4 fruit fly cellular contexts compared by ENCODE assay signal in the genomic region with DNA sequence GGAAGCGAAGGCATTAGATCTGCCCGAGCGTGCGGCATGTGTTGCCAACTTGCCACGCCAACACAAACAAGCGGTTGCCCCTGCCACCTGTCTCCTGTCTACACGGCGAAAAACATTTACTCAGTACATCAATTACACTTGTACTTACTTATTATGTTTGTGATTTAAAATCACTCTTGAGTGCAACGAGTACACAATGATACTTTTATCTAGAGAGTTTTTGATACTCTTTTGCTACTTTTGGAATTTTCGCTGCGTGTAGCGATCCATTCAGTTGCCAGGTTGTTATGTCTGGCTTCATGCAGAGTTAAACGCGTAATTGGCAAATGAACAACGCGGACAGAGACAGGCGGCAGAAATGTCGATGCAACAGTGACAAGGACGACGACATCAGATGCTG.
A peak's percentile ranks its signal among the peaks of the same experiment; 100 is the strongest.
TF ChIP-seq lines count a peak whose summit lies in the region.

No protein-coding gene starts in this region.

- no peak for TF ChIP-seq CTCF in whole organism, embryonic (GFP tag; optimal IDR thresholded peaks at IDR 0.05; lab: Kevin White, UChicago)

TF ChIP-seq in whole organism, embryonic, 481 proteins besides CTCF, POLR2A, EP300 and RAD21 (continues in another document):
- no peak for TF ChIP-seq Nf-YA (GFP tag; IDR thresholded peaks at IDR 0.05; lab: Robert Waterston, UW)
- TF ChIP-seq tgo (GFP tag; IDR thresholded peaks at IDR 0.05; lab: Robert Waterston, UW): no peak
- no peak for TF ChIP-seq hb (GFP tag; IDR thresholded peaks at IDR 0.05; lab: Robert Waterston, UW; ENCODE audit: partially characterized antibody)
- peak; percentile 33 for TF ChIP-seq CG2712 (tag; optimal IDR thresholded peaks at IDR 0.05; lab: Kevin White, UChicago)
- TF ChIP-seq az2 (GFP tag; optimal IDR thresholded peaks at IDR 0.05; lab: Kevin White, UChicago): peak; percentile 0
- no peak for TF ChIP-seq hkb (optimal IDR thresholded peaks at IDR 0.05; lab: Kevin White, UChicago)
- 0 out of 2 replicates have a peak, but pooled peaks have one; percentile 27 for TF ChIP-seq hkb (GFP tag; IDR thresholded peaks at IDR 0.05; lab: Robert Waterston, UW)
- TF ChIP-seq ind (GFP tag; optimal IDR thresholded peaks at IDR 0.05; lab: Kevin White, UChicago): peak; percentile 17
- peak; percentile 60; the same call in 1 of the 3 replicates for TF ChIP-seq ci (GFP tag; IDR thresholded peaks at IDR 0.05; lab: Robert Waterston, UW)
- TF ChIP-seq row (GFP tag; IDR thresholded peaks at IDR 0.05; lab: Robert Waterston, UW): peak; percentile 32; the same call in 2 of the 3 replicates
- peak in 1 of 2 experiments; percentile 9 for TF ChIP-seq Pdp1 (GFP tag; optimal IDR thresholded peaks at IDR 0.05; lab: Kevin White, UChicago)
- TF ChIP-seq gsb (GFP tag; IDR thresholded peaks at IDR 0.05; lab: Robert Waterston, UW): no peak
- TF ChIP-seq GATAe (GFP tag; conservative IDR thresholded peaks at IDR 0.05; lab: Robert Waterston, UW): no peak
- TF ChIP-seq dpn (GFP tag; optimal IDR thresholded peaks at IDR 0.05; lab: Kevin White, UChicago): peak in 1 of 2 experiments; percentile 9
- peak; percentile 8 for TF ChIP-seq tin (GFP tag; optimal IDR thresholded peaks at IDR 0.05; lab: Kevin White, UChicago)
- TF ChIP-seq pnt (GFP tag; optimal IDR thresholded peaks at IDR 0.05; lab: Kevin White, UChicago): peak; percentile 20
- peak; percentile 1 for TF ChIP-seq CG30403 (GFP tag; optimal IDR thresholded peaks at IDR 0.05; lab: Kevin White, UChicago)
- TF ChIP-seq CG15696 (tag; optimal IDR thresholded peaks at IDR 0.05; lab: Kevin White, UChicago): no peak
- no peak for TF ChIP-seq CG12104 (GFP tag; optimal IDR thresholded peaks at IDR 0.05; lab: Kevin White, UChicago)
- TF ChIP-seq CG17359 (tag; optimal IDR thresholded peaks at IDR 0.05; lab: Kevin White, UChicago): peak; percentile 15

TF ChIP-seq in whole organism, prepupa, 60 proteins besides CTCF, POLR2A, EP300 and RAD21 (continues in another document):
- peak; percentile 33 for TF ChIP-seq CG34406 (GFP tag; optimal IDR thresholded peaks at IDR 0.05; lab: Kevin White, UChicago)
- peak in 1 of 2 experiments; percentile 33 for TF ChIP-seq ss (GFP tag; optimal IDR thresholded peaks at IDR 0.05; lab: Kevin White, UChicago)
- TF ChIP-seq CG3032 (tag; optimal IDR thresholded peaks at IDR 0.05; lab: Kevin White, UChicago): peak; percentile 50
- TF ChIP-seq eg (GFP tag; IDR thresholded peaks at IDR 0.05; lab: Robert Waterston, UW): peak; percentile 89
- peak; percentile 12 for TF ChIP-seq Sox102F (GFP tag; optimal IDR thresholded peaks at IDR 0.05; lab: Kevin White, UChicago)
- TF ChIP-seq CG1621 (tag; optimal IDR thresholded peaks at IDR 0.05; lab: Kevin White, UChicago): peak; percentile 37
- peak; percentile 35 for TF ChIP-seq CG6792 (GFP tag; optimal IDR thresholded peaks at IDR 0.05; lab: Kevin White, UChicago)
- TF ChIP-seq spab (GFP tag; optimal IDR thresholded peaks at IDR 0.05; lab: Kevin White, UChicago): peak; percentile 29
- TF ChIP-seq achi (GFP tag; optimal IDR thresholded peaks at IDR 0.05; lab: Kevin White, UChicago): peak; percentile 69
- no peak for TF ChIP-seq CG8319 (GFP tag; optimal IDR thresholded peaks at IDR 0.05; lab: Kevin White, UChicago)
- TF ChIP-seq salr (GFP tag; optimal IDR thresholded peaks at IDR 0.05; lab: Kevin White, UChicago): peak; percentile 7 to 55
- peak; percentile 54 for TF ChIP-seq svp (GFP tag; lab: Kevin White, UChicago)
- TF ChIP-seq fd85E (GFP tag; optimal IDR thresholded peaks at IDR 0.05; lab: Kevin White, UChicago): no peak
- TF ChIP-seq vri (GFP tag; optimal IDR thresholded peaks at IDR 0.05; lab: Kevin White, UChicago): peak; percentile 5
- TF ChIP-seq CG10669 (GFP tag; optimal IDR thresholded peaks at IDR 0.05; lab: Kevin White, UChicago): peak; percentile 42
- peak; percentile 23 for TF ChIP-seq CG16779 (tag; optimal IDR thresholded peaks at IDR 0.05; lab: Kevin White, UChicago)
- peak; percentile 45 for TF ChIP-seq CG11762 (GFP tag; optimal IDR thresholded peaks at IDR 0.05; lab: Kevin White, UChicago; ENCODE audit: insufficient read depth)
- peak; percentile 23 for TF ChIP-seq Smox (GFP tag; optimal IDR thresholded peaks at IDR 0.05; lab: Kevin White, UChicago)
- TF ChIP-seq fkh (GFP tag; optimal IDR thresholded peaks at IDR 0.05; lab: Kevin White, UChicago): no peak
- peak; percentile 19 for TF ChIP-seq CG9139 (GFP tag; optimal IDR thresholded peaks at IDR 0.05; lab: Kevin White, UChicago)
- TF ChIP-seq OdsH (GFP tag; optimal IDR thresholded peaks at IDR 0.05; lab: Kevin White, UChicago): peak; percentile 69
- no peak for TF ChIP-seq lz (GFP tag; optimal IDR thresholded peaks at IDR 0.05; lab: Kevin White, UChicago)

TF ChIP-seq in whole organism, pupa, 21 proteins besides CTCF, POLR2A, EP300 and RAD21:
- TF ChIP-seq gl (tag; optimal IDR thresholded peaks at IDR 0.05; lab: Kevin White, UChicago) (peak; percentile 35), fd96Ca (GFP tag; IDR thresholded peaks at IDR 0.05; lab: Robert Waterston, UW) (peak; percentile 87), D1 (tag; optimal IDR thresholded peaks at IDR 0.05; lab: Kevin White, UChicago) (no peak), CG10348 (GFP tag; IDR thresholded peaks at IDR 0.05; lab: Robert Waterston, UW) (peak; percentile 30; the same call in 1 of the 2 replicates), CG34367 (tag; optimal IDR thresholded peaks at IDR 0.05; lab: Kevin White, UChicago) (peak; percentile 44), CG4496 (GFP tag; IDR thresholded peaks at IDR 0.05; lab: Robert Waterston, UW) (peak; percentile 86), Ets98B (GFP tag; IDR thresholded peaks at IDR 0.05; lab: Robert Waterston, UW) (peak; percentile 87), CG9948 (tag; optimal IDR thresholded peaks at IDR 0.05; lab: Kevin White, UChicago) (peak; percentile 49), Pif1A (GFP tag; optimal IDR thresholded peaks at IDR 0.05; lab: Kevin White, UChicago) (peak; percentile 75), rn (GFP tag; IDR thresholded peaks at IDR 0.05; lab: Robert Waterston, UW) (peak; percentile 51; the same call in 1 of the 2 replicates), Pif1B (GFP tag; optimal IDR thresholded peaks at IDR 0.05; lab: Kevin White, UChicago) (peak; percentile 57), CG17806 (tag; optimal IDR thresholded peaks at IDR 0.05; lab: Kevin White, UChicago) (peak; percentile 66), CG14655 (GFP tag; optimal IDR thresholded peaks at IDR 0.05; lab: Kevin White, UChicago) (peak; percentile 77), CG15710 (tag; optimal IDR thresholded peaks at IDR 0.05; lab: Kevin White, UChicago) (peak; percentile 27), EcR (GFP tag; optimal IDR thresholded peaks at IDR 0.05; lab: Kevin White, UChicago) (no peak), CG32121 (GFP tag; IDR thresholded peaks at IDR 0.05; lab: Robert Waterston, UW) (peak; percentile 82), Snoo (tag; optimal IDR thresholded peaks at IDR 0.05; lab: Kevin White, UChicago) (peak; percentile 14), CG12605 (GFP tag; IDR thresholded peaks at IDR 0.05; lab: Robert Waterston, UW) (no peak), CG13204 (GFP tag; optimal IDR thresholded peaks at IDR 0.05; lab: Kevin White, UChicago) (no peak), CG8301 (tag; optimal IDR thresholded peaks at IDR 0.05; lab: Kevin White, UChicago) (peak; percentile 73), CG8159 (tag; optimal IDR thresholded peaks at IDR 0.05; lab: Kevin White, UChicago) (peak; percentile 61)

TF ChIP-seq in whole organism, wandering third instar larva, 38 proteins besides CTCF, POLR2A, EP300 and RAD21 (continues in another document):
- no peak for TF ChIP-seq dl (GFP tag; optimal IDR thresholded peaks at IDR 0.05; lab: Kevin White, UChicago; ENCODE audit: insufficient read depth in 1 of 2, partially characterized antibody in 2 of 2)
- TF ChIP-seq HLH106 (tag; optimal IDR thresholded peaks at IDR 0.05; lab: Kevin White, UChicago): peak; percentile 29
- TF ChIP-seq br (GFP tag; optimal IDR thresholded peaks at IDR 0.05; lab: Kevin White, UChicago): peak; percentile 19
- no peak for TF ChIP-seq dmrt93B (GFP tag; optimal IDR thresholded peaks at IDR 0.05; lab: Kevin White, UChicago)
- peak; percentile 56 for TF ChIP-seq rgr (GFP tag; optimal IDR thresholded peaks at IDR 0.05; lab: Kevin White, UChicago)
- TF ChIP-seq CrebA (GFP tag; optimal IDR thresholded peaks at IDR 0.05; lab: Kevin White, UChicago; ENCODE audit: borderline replicate concordance): no peak
- no peak for TF ChIP-seq Abd-B (GFP tag; optimal IDR thresholded peaks at IDR 0.05; lab: Kevin White, UChicago)
- TF ChIP-seq Jra (GFP tag; optimal IDR thresholded peaks at IDR 0.05; lab: Kevin White, UChicago): no peak
- no peak for TF ChIP-seq Dif (GFP tag; optimal IDR thresholded peaks at IDR 0.05; lab: Kevin White, UChicago; ENCODE audit: partially characterized antibody)
- peak in 1 of 2 experiments; percentile 51 for TF ChIP-seq foxo (GFP tag; optimal IDR thresholded peaks at IDR 0.05; lab: Kevin White, UChicago)
- peak; percentile 56 for TF ChIP-seq h (GFP tag; optimal IDR thresholded peaks at IDR 0.05; lab: Kevin White, UChicago)
- TF ChIP-seq sage (GFP tag; optimal IDR thresholded peaks at IDR 0.05; lab: Kevin White, UChicago): no peak
- TF ChIP-seq GATAd (GFP tag; optimal IDR thresholded peaks at IDR 0.05; lab: Kevin White, UChicago): no peak
- TF ChIP-seq Myc (optimal IDR thresholded peaks at IDR 0.05; lab: Kevin White, UChicago): no peak
- TF ChIP-seq dsf (GFP tag; optimal IDR thresholded peaks at IDR 0.05; lab: Kevin White, UChicago; ENCODE audit: borderline replicate concordance): no peak
- no peak for TF ChIP-seq Hr78 (GFP tag; optimal IDR thresholded peaks at IDR 0.05; lab: Kevin White, UChicago)
- no peak for TF ChIP-seq Rel (GFP tag; optimal IDR thresholded peaks at IDR 0.05; lab: Kevin White, UChicago)
- TF ChIP-seq Rel (tag; optimal IDR thresholded peaks at IDR 0.05; lab: Kevin White, UChicago): no peak
- no peak for TF ChIP-seq jim (GFP tag; optimal IDR thresholded peaks at IDR 0.05; lab: Kevin White, UChicago)
- TF ChIP-seq tai (GFP tag; optimal IDR thresholded peaks at IDR 0.05; lab: Kevin White, UChicago): no peak
- no peak for TF ChIP-seq lola (GFP tag; optimal IDR thresholded peaks at IDR 0.05; lab: Kevin White, UChicago)
- TF ChIP-seq Mio (GFP tag; optimal IDR thresholded peaks at IDR 0.05; lab: Kevin White, UChicago): no peak
- TF ChIP-seq OdsH (GFP tag; optimal IDR thresholded peaks at IDR 0.05; lab: Kevin White, UChicago): peak; percentile 25
- no peak for TF ChIP-seq usp (GFP tag; optimal IDR thresholded peaks at IDR 0.05; lab: Kevin White, UChicago)
- TF ChIP-seq CG32264 (GFP tag; optimal IDR thresholded peaks at IDR 0.05; lab: Kevin White, UChicago): no peak
- TF ChIP-seq ey (GFP tag; optimal IDR thresholded peaks at IDR 0.05; lab: Kevin White, UChicago): peak; percentile 53
- no peak for TF ChIP-seq sv (GFP tag; optimal IDR thresholded peaks at IDR 0.05; lab: Kevin White, UChicago)
- TF ChIP-seq N (GFP tag; optimal IDR thresholded peaks at IDR 0.05; lab: Kevin White, UChicago): no peak
- no peak for TF ChIP-seq CG9705 (GFP tag; optimal IDR thresholded peaks at IDR 0.05; lab: Kevin White, UChicago)
- peak; percentile 5 for TF ChIP-seq Sp1 (GFP tag; optimal IDR thresholded peaks at IDR 0.05; lab: Kevin White, UChicago)
